Worm (Caenorhabditis elegans): ENCODE measurements around the gene Y39A1A.2.

ce11 chrIII:10631870-10632509, 28.6 kb upstream of the Y39A1A.2 start:
- no peak for TF ChIP-seq zag-1 (tag; optimal IDR thresholded peaks at IDR 0.05)
- TF ChIP-seq vab-7 (GFP tag; IDR thresholded peaks at IDR 0.05), result no peak
